Comparison of ENCODE assay signal across 4 worm cellular contexts in the genomic region with DNA sequence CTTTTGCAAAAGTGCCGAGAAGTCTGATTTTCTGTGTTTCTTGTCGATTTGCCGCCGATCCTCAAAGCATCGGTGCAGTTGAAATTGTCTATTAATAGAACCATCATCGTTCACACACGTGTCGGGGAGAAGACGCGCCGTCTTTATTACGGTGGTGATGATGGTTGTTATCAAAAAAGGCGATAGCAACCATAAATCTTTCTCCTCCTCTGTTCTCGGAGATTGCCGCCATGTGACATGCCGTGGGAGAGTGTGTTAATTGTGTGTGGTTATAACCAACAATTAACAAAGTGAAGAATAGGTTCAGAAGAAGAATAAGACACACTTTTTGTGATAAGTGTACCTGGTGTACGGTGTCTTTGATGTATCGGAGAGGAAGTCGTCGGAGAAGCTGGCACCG.
TF ChIP-seq lines count a peak whose summit lies in the region.

No protein-coding gene starts in this region.

TF ChIP-seq in whole organism, L1 larva, 84 proteins besides CTCF, POLR2A, EP300 and RAD21 (continued from another document):
- no peak for TF ChIP-seq efl-1 (optimal IDR thresholded peaks at IDR 0.05; lab: Kevin White, UChicago)
- peak in 1 of 2 experiments; percentile 94 for TF ChIP-seq efl-1 (GFP tag; optimal IDR thresholded peaks at IDR 0.05 in 1 of 2; lab: Kevin White, UChicago)
- TF ChIP-seq nhr-12 (tag; optimal IDR thresholded peaks at IDR 0.05; lab: Kevin White, UChicago), result no peak
- peak; percentile 13 for TF ChIP-seq mep-1 (tag; optimal IDR thresholded peaks at IDR 0.05; lab: Kevin White, UChicago)
- TF ChIP-seq mef-2 (tag; optimal IDR thresholded peaks at IDR 0.05; lab: Kevin White, UChicago), result peak; percentile 14
- TF ChIP-seq ceh-63 (GFP tag; optimal IDR thresholded peaks at IDR 0.05; lab: Kevin White, UChicago), result no peak
- peak; percentile 66 for TF ChIP-seq snu-23 (GFP tag; optimal IDR thresholded peaks at IDR 0.05; lab: Kevin White, UChicago)
- TF ChIP-seq nhr-19 (GFP tag; conservative IDR thresholded peaks at IDR 0.05; lab: Robert Waterston, UW), result peak; percentile 63
- no peak for TF ChIP-seq egl-27 (tag; optimal IDR thresholded peaks at IDR 0.05; lab: Kevin White, UChicago)
- TF ChIP-seq aly-2 (tag; optimal IDR thresholded peaks at IDR 0.05; lab: Kevin White, UChicago), result no peak
- peak in 1 of 2 experiments; percentile 42 for TF ChIP-seq lsy-2 (tag; optimal IDR thresholded peaks at IDR 0.05; lab: Kevin White, UChicago)
- TF ChIP-seq blmp-1 (tag; optimal IDR thresholded peaks at IDR 0.05; lab: Kevin White, UChicago), result peak; percentile 90
- TF ChIP-seq pqm-1 (tag; optimal IDR thresholded peaks at IDR 0.05; lab: Kevin White, UChicago), result no peak
- peak; percentile 54 for TF ChIP-seq tbx-2 (tag; optimal IDR thresholded peaks at IDR 0.05; lab: Kevin White, UChicago)
- no peak for TF ChIP-seq tlp-1 (tag; optimal IDR thresholded peaks at IDR 0.05; lab: Kevin White, UChicago)
- TF ChIP-seq elt-3 (tag; optimal IDR thresholded peaks at IDR 0.05; lab: Kevin White, UChicago), result peak; percentile 26 to 96 (median 75)
- peak; percentile 77 for TF ChIP-seq nhr-90 (tag; optimal IDR thresholded peaks at IDR 0.05; lab: Kevin White, UChicago; ENCODE audit: poor library complexity)
- peak in 1 of 2 experiments; percentile 93 for TF ChIP-seq mdl-1 (tag; optimal IDR thresholded peaks at IDR 0.05; lab: Kevin White, UChicago)
- TF ChIP-seq ceh-82 (tag; optimal IDR thresholded peaks at IDR 0.05; lab: Kevin White, UChicago), result no peak
- TF ChIP-seq fkh-10 (GFP tag; optimal IDR thresholded peaks at IDR 0.05; lab: Kevin White, UChicago), result no peak
- no peak for TF ChIP-seq nhr-84 (tag; optimal IDR thresholded peaks at IDR 0.05; lab: Kevin White, UChicago)
TF ChIP-seq in whole organism, L1 larva: peak in this region for 19.

TF ChIP-seq in whole organism, L2 larva, 48 proteins besides CTCF, POLR2A, EP300 and RAD21 (continued from another document):
- peak; percentile 36 for TF ChIP-seq crh-2 (tag; optimal IDR thresholded peaks at IDR 0.05; lab: Kevin White, UChicago)
- TF ChIP-seq zag-1 (tag; optimal IDR thresholded peaks at IDR 0.05; lab: Kevin White, UChicago), result no peak
- peak in 1 of 2 experiments; percentile 70 for TF ChIP-seq mdl-1 (tag; optimal IDR thresholded peaks at IDR 0.05; lab: Kevin White, UChicago)
- no peak for TF ChIP-seq elt-3 (tag; optimal IDR thresholded peaks at IDR 0.05; lab: Kevin White, UChicago)
- TF ChIP-seq sma-3 (GFP tag; optimal IDR thresholded peaks at IDR 0.05; lab: Kevin White, UChicago), result peak; percentile 79
- TF ChIP-seq nhr-77 (tag; optimal IDR thresholded peaks at IDR 0.05; lab: Kevin White, UChicago), result no peak
- peak; percentile 42 for TF ChIP-seq fos-1 (tag; optimal IDR thresholded peaks at IDR 0.05; lab: Kevin White, UChicago)
- TF ChIP-seq mbf-1 (tag; optimal IDR thresholded peaks at IDR 0.05; lab: Kevin White, UChicago), result no peak
- TF ChIP-seq Y55F3AM.14 (GFP tag; optimal IDR thresholded peaks at IDR 0.05; lab: Kevin White, UChicago), result no peak

TF ChIP-seq in whole organism, L4 larva, 104 proteins besides CTCF, POLR2A, EP300 and RAD21 (continued from another document and continues in another):
- no peak for TF ChIP-seq set-16 (GFP tag; IDR thresholded peaks at IDR 0.05; lab: Robert Waterston, UW)
- no peak for TF ChIP-seq lin-15B (tag; optimal IDR thresholded peaks at IDR 0.05; lab: Kevin White, UChicago)
- no peak for TF ChIP-seq nhr-237 (tag; optimal IDR thresholded peaks at IDR 0.05; lab: Kevin White, UChicago)
- no peak for TF ChIP-seq arid-1 (GFP tag; conservative IDR thresholded peaks at IDR 0.05; lab: Robert Waterston, UW)
- TF ChIP-seq hlh-11 (tag; optimal IDR thresholded peaks at IDR 0.05; lab: Kevin White, UChicago), result peak; percentile 74
- TF ChIP-seq unc-62 (GFP tag; optimal IDR thresholded peaks at IDR 0.05 in 1 of 2; lab: Kevin White, UChicago), result peak in 1 of 2 experiments; percentile 91
- TF ChIP-seq unc-62 (tag; optimal IDR thresholded peaks at IDR 0.05; lab: Kevin White, UChicago), result no peak
- no peak for TF ChIP-seq ceh-44 (GFP tag; IDR thresholded peaks at IDR 0.05; lab: Robert Waterston, UW)
- TF ChIP-seq ztf-11 (tag; optimal IDR thresholded peaks at IDR 0.05; lab: Kevin White, UChicago), result no peak
- TF ChIP-seq ZK337.2 (GFP tag; IDR thresholded peaks at IDR 0.05; lab: Robert Waterston, UW), result no peak
- TF ChIP-seq zag-1 (tag; optimal IDR thresholded peaks at IDR 0.05; lab: Kevin White, UChicago), result no peak
- no peak for TF ChIP-seq nhr-42 (GFP tag; IDR thresholded peaks at IDR 0.05; lab: Robert Waterston, UW)
- peak; percentile 41; the same call in 1 of the 2 replicates for TF ChIP-seq mxl-2 (GFP tag; conservative IDR thresholded peaks at IDR 0.05; lab: Robert Waterston, UW)
- no peak for TF ChIP-seq aly-2 (tag; optimal IDR thresholded peaks at IDR 0.05; lab: Kevin White, UChicago)
- TF ChIP-seq tag-97 (GFP tag; IDR thresholded peaks at IDR 0.05; lab: Robert Waterston, UW), result no peak
- no peak for TF ChIP-seq ces-1 (GFP tag; optimal IDR thresholded peaks at IDR 0.05; lab: Kevin White, UChicago)
- no peak for TF ChIP-seq F26F4.8 (GFP tag; conservative IDR thresholded peaks at IDR 0.05; lab: Robert Waterston, UW)
- no peak for TF ChIP-seq T20F7.1 (GFP tag; optimal IDR thresholded peaks at IDR 0.05; lab: Kevin White, UChicago)
- TF ChIP-seq Y48G9A.11 (GFP tag; IDR thresholded peaks at IDR 0.05; lab: Robert Waterston, UW), result no peak
- TF ChIP-seq ceh-28 (tag; optimal IDR thresholded peaks at IDR 0.05; lab: Kevin White, UChicago), result no peak
- TF ChIP-seq hlh-30 (tag; optimal IDR thresholded peaks at IDR 0.05; lab: Kevin White, UChicago; ENCODE audit: insufficient read depth), result peak; percentile 85
- no peak for TF ChIP-seq sdz-12 (GFP tag; optimal IDR thresholded peaks at IDR 0.05; lab: Kevin White, UChicago)
- no peak for TF ChIP-seq ceh-32 (tag; optimal IDR thresholded peaks at IDR 0.05; lab: Kevin White, UChicago; ENCODE audit: poor library complexity)
- TF ChIP-seq madf-5 (GFP tag; IDR thresholded peaks at IDR 0.05; lab: Robert Waterston, UW), result no peak
- TF ChIP-seq nhr-76 (tag; optimal IDR thresholded peaks at IDR 0.05; lab: Kevin White, UChicago), result no peak
- TF ChIP-seq zfp-2 (tag; optimal IDR thresholded peaks at IDR 0.05; lab: Kevin White, UChicago), result no peak
- TF ChIP-seq mdl-1 (tag; optimal IDR thresholded peaks at IDR 0.05; lab: Kevin White, UChicago), result peak in 1 of 2 experiments; percentile 87
- TF ChIP-seq spr-1 (tag; optimal IDR thresholded peaks at IDR 0.05; lab: Kevin White, UChicago), result no peak
- TF ChIP-seq ceh-82 (tag; optimal IDR thresholded peaks at IDR 0.05; lab: Kevin White, UChicago), result no peak
- TF ChIP-seq cey-2 (tag; optimal IDR thresholded peaks at IDR 0.05; lab: Kevin White, UChicago; ENCODE audit: borderline replicate concordance, insufficient read depth), result peak; percentile 63
- no peak for TF ChIP-seq zip-11 (GFP tag; IDR thresholded peaks at IDR 0.05; lab: Robert Waterston, UW)
- no peak for TF ChIP-seq daf-12 (tag; optimal IDR thresholded peaks at IDR 0.05; lab: Kevin White, UChicago)
- TF ChIP-seq daf-8 (GFP tag; IDR thresholded peaks at IDR 0.05; lab: Robert Waterston, UW), result no peak
- no peak for TF ChIP-seq snpc-4 (tag; optimal IDR thresholded peaks at IDR 0.05; lab: Kevin White, UChicago)
- TF ChIP-seq nhr-11 (tag; optimal IDR thresholded peaks at IDR 0.05; lab: Kevin White, UChicago), result no peak
- peak; percentile 66 for TF ChIP-seq nhr-77 (tag; optimal IDR thresholded peaks at IDR 0.05; lab: Kevin White, UChicago)
- TF ChIP-seq mxl-3 (GFP tag; optimal IDR thresholded peaks at IDR 0.05; lab: Kevin White, UChicago), result peak; percentile 91
- TF ChIP-seq dpl-1 (GFP tag; optimal IDR thresholded peaks at IDR 0.05; lab: Kevin White, UChicago), result no peak
- no peak for TF ChIP-seq Y5F2A.4 (GFP tag; optimal IDR thresholded peaks at IDR 0.05; lab: Kevin White, UChicago)
- 0 out of 2 replicates have a peak, but pooled peaks have one; percentile 18 for TF ChIP-seq ceh-20 (GFP tag; IDR thresholded peaks at IDR 0.05; lab: Robert Waterston, UW)
- no peak for TF ChIP-seq snpc-1.2 (GFP tag; IDR thresholded peaks at IDR 0.05; lab: Robert Waterston, UW)
- TF ChIP-seq php-3 (GFP tag; IDR thresholded peaks at IDR 0.05; lab: Robert Waterston, UW), result 0 out of 2 replicates have a peak, but pooled peaks have one; percentile 35
- TF ChIP-seq nhr-48 (tag; optimal IDR thresholded peaks at IDR 0.05; lab: Kevin White, UChicago), result peak; percentile 49
- TF ChIP-seq unc-39 (tag; optimal IDR thresholded peaks at IDR 0.05; lab: Kevin White, UChicago), result no peak
- no peak for TF ChIP-seq R02D3.7 (tag; optimal IDR thresholded peaks at IDR 0.05; lab: Kevin White, UChicago)
- no peak for TF ChIP-seq daf-19 (GFP tag; conservative IDR thresholded peaks at IDR 0.05; lab: Robert Waterston, UW)
- no peak for TF ChIP-seq lin-39 (tag; optimal IDR thresholded peaks at IDR 0.05; lab: Kevin White, UChicago)
- TF ChIP-seq dmd-9 (GFP tag; IDR thresholded peaks at IDR 0.05; lab: Robert Waterston, UW), result no peak
- TF ChIP-seq nhr-41 (GFP tag; IDR thresholded peaks at IDR 0.05; lab: Robert Waterston, UW), result no peak
- TF ChIP-seq lin-13 (GFP tag; optimal IDR thresholded peaks at IDR 0.05; lab: Kevin White, UChicago), result no peak

TF ChIP-seq in whole organism, young adult, 124 proteins besides CTCF, POLR2A, EP300 and RAD21 (continued from another document):
- TF ChIP-seq ztf-26 (tag; optimal IDR thresholded peaks at IDR 0.05; lab: Kevin White, UChicago) (peak; percentile 40), zfh-2 (GFP tag; conservative IDR thresholded peaks at IDR 0.05; lab: Robert Waterston, UW) (no peak)
